Worm (Caenorhabditis elegans) whole organism, young adult: ENCODE measurements around the gene Y22D7AR.14.

ENCODE experiments used
- D2030.7 ChIP-seq: fragments of 200-800 bp; sonication (Bioruptor generic); IDR thresholded peaks from 2 replicates; pipeline ENCODE4 v1.3.6; 2022; ENCODE audit warnings: missing genetic modification reagents, missing genetic modification characterization, missing compliant biosample characterization
- F10E7.11 ChIP-seq: sonication (generic microtip); optimal IDR thresholded peaks from 2 replicates; lab custom pipeline; 2017; ENCODE audit warnings: mild to moderate bottlenecking, missing genetic modification characterization, moderate library complexity, missing compliant biosample characterization
- F37B4.10 ChIP-seq: fragments of 200-800 bp; sonication (Bioruptor generic); IDR thresholded peaks from 2 replicates; pipeline ENCODE4 v1.3.6; 2022; ENCODE audit warnings: missing genetic modification characterization, missing compliant biosample characterization
- let-526 ChIP-seq: fragments of 200-800 bp; sonication (Bioruptor generic); IDR thresholded peaks from 2 replicates; pipeline ENCODE4 v1.3.6; 2022; ENCODE audit warnings: missing genetic modification reagents, missing genetic modification characterization, missing compliant biosample characterization
- nfya-2 ChIP-seq: fragments of 200-800 bp; sonication (Bioruptor generic); IDR thresholded peaks from 2 replicates; pipeline ENCODE4 v1.3.6; 2022; ENCODE audit warnings: missing genetic modification reagents, missing genetic modification characterization, missing compliant biosample characterization
- rpc-1 ChIP-seq, 2 experiments: fragments of 150-350 bp in 1 of 2; sonication (generic microtip) in 1 of 2; optimal IDR thresholded peaks; 2 replicates each; lab custom pipeline; 2014 to 2018; ENCODE audit warnings: missing biosample characterization in 1 of 2, missing genetic modification characterization in 1 of 2, missing genetic modification reagents in 1 of 2, missing genotype in 1 of 2
- sptf-2 ChIP-seq: fragments of 200-800 bp; sonication (Bioruptor generic); optimal IDR thresholded peaks from 2 replicates; lab custom pipeline; 2018; ENCODE audit warnings: mild to moderate bottlenecking, missing genetic modification characterization, missing compliant biosample characterization
- zim-3 ChIP-seq: sonication (generic microtip); optimal IDR thresholded peaks from 2 replicates; lab custom pipeline; 2017; ENCODE audit warnings: mild to moderate bottlenecking, missing genetic modification characterization, moderate library complexity, missing compliant biosample characterization

DNA sequence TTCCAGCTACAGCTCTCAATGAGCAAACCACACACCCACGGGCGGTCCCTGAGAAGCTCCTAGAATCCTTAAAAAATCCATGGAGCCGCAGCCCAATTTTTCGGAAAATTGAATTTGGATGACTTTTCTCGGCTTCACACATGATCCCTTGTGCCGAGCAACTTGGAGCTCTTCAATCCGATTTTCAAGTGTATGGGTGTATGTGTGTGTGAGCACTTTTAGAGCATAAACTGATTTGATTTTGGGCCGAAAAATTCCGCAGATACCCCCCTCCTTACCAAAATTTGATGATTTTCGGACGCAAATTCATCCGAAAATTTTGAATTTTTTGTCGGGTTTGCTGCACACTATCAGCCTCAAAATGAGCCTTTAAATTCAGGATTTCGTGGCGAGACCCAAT lies 42.0 kb upstream of the Y22D7AR.14 start:
- TF ChIP-seq rpc-1 (optimal IDR thresholded peaks at IDR 0.05; lab: Kevin White, UChicago) (no peak), rpc-1 (tag; optimal IDR thresholded peaks at IDR 0.05; lab: Kevin White, UChicago) (no peak), let-526 (GFP tag; lab: Robert Waterston, UW) (no peak), D2030.7 (GFP tag; lab: Robert Waterston, UW) (no peak), F10E7.11 (tag; lab: Kevin White, UChicago) (no peak), sptf-2 (GFP tag; lab: Kevin White, UChicago) (no peak), nfya-2 (no peak), F37B4.10 (no peak), zim-3 (tag; lab: Kevin White, UChicago) (no peak)
